ENCODE assay signal across 1 fruit fly cellular context in the genomic region with DNA sequence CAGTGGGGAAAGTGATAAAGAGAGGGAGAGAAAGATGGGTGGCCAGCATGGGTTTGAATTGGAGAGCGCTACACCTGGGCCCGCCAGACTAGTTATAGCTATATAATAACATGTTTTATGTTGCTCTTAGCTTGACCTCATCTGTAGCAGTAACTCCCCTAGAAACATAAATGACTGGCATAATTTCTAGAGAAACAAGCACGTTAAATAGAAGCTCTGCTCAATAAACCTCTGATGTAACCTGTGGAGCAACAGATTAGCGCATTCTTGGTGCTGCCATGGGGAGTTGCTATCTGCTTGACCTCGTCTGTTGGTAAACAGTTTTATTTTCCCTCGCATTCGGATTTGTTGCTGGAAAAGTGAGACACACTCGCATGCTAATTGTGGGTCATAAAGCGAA.
TF ChIP-seq lines count a peak whose summit lies in the region.

No protein-coding gene starts in this region.

TF ChIP-seq in whole organism, embryonic, 481 proteins besides CTCF, POLR2A, EP300 and RAD21 (continued from another document and continues in another):
- TF ChIP-seq dm (GFP tag; optimal IDR thresholded peaks at IDR 0.05; lab: Kevin White, UChicago) (no peak), CG2875 (GFP tag; optimal IDR thresholded peaks at IDR 0.05; lab: Kevin White, UChicago) (peak; percentile 60), E2f2 (GFP tag; IDR thresholded peaks at IDR 0.05; lab: Robert Waterston, UW) (peak; percentile 32; the same call in 1 of the 2 replicates), CG3281 (GFP tag; optimal IDR thresholded peaks at IDR 0.05; lab: Kevin White, UChicago) (peak; percentile 68), Dip2 (GFP tag; IDR thresholded peaks at IDR 0.05; lab: Robert Waterston, UW) (no peak), ab (GFP tag; optimal IDR thresholded peaks at IDR 0.05; lab: Kevin White, UChicago) (no peak), CG31365 (tag; optimal IDR thresholded peaks at IDR 0.05; lab: Kevin White, UChicago) (peak; percentile 43), HmgZ (tag; optimal IDR thresholded peaks at IDR 0.05; lab: Kevin White, UChicago) (peak; percentile 77), Hr39 (optimal IDR thresholded peaks at IDR 0.05; lab: Kevin White, UChicago) (no peak), CG4404 (GFP tag; IDR thresholded peaks at IDR 0.05; lab: Robert Waterston, UW) (peak; percentile 33; the same call in 1 of the 2 replicates), MTF-1 (GFP tag; optimal IDR thresholded peaks at IDR 0.05; lab: Kevin White, UChicago; ENCODE audit: borderline replicate concordance) (peak; percentile 5), tio (GFP tag; optimal IDR thresholded peaks at IDR 0.05; lab: Kevin White, UChicago) (peak; percentile 2), chn (GFP tag; optimal IDR thresholded peaks at IDR 0.05; lab: Kevin White, UChicago) (peak; percentile 45), CG4820 (GFP tag; optimal IDR thresholded peaks at IDR 0.05; lab: Kevin White, UChicago) (peak; percentile 62), CG13775 (GFP tag; optimal IDR thresholded peaks at IDR 0.05; lab: Kevin White, UChicago) (peak; percentile 13), Lpt (GFP tag; optimal IDR thresholded peaks at IDR 0.05; lab: Kevin White, UChicago) (no peak), CG9609 (GFP tag; optimal IDR thresholded peaks at IDR 0.05; lab: Kevin White, UChicago) (no peak), bsh (GFP tag; optimal IDR thresholded peaks at IDR 0.05; lab: Kevin White, UChicago) (peak in 1 of 2 experiments; percentile 79), zf30C (GFP tag; optimal IDR thresholded peaks at IDR 0.05; lab: Kevin White, UChicago) (no peak), CG6813 (GFP tag; optimal IDR thresholded peaks at IDR 0.05; lab: Kevin White, UChicago) (peak; percentile 62), tgo (GFP tag; IDR thresholded peaks at IDR 0.05; lab: Robert Waterston, UW) (peak; percentile 54; the same call in 2 of the 3 replicates), ro (GFP tag; IDR thresholded peaks at IDR 0.05; lab: Robert Waterston, UW) (no peak), CG6791 (GFP tag; IDR thresholded peaks at IDR 0.05; lab: Robert Waterston, UW; ENCODE audit: partially characterized antibody) (no peak), CG14441 (GFP tag; IDR thresholded peaks at IDR 0.05; lab: Robert Waterston, UW) (0 out of 2 replicates have a peak, but pooled peaks have one; percentile 33), CG7271 (tag; optimal IDR thresholded peaks at IDR 0.05; lab: Kevin White, UChicago) (no peak), Usf (GFP tag; optimal IDR thresholded peaks at IDR 0.05; lab: Kevin White, UChicago) (peak; percentile 41), Aef1 (GFP tag; IDR thresholded peaks at IDR 0.05; lab: Robert Waterston, UW) (peak; percentile 64), grn (GFP tag; optimal IDR thresholded peaks at IDR 0.05; lab: Kevin White, UChicago) (no peak), HHEX (GFP tag; optimal IDR thresholded peaks at IDR 0.05; lab: Kevin White, UChicago) (peak; percentile 74), CG18476 (GFP tag; optimal IDR thresholded peaks at IDR 0.05; lab: Kevin White, UChicago) (no peak), sens (GFP tag; lab: Kevin White, UChicago) (peak; percentile 90), exex (tag; optimal IDR thresholded peaks at IDR 0.05; lab: Kevin White, UChicago) (no peak), Dp (GFP tag; optimal IDR thresholded peaks at IDR 0.05; lab: Kevin White, UChicago) (no peak), CG12942 (GFP tag; optimal IDR thresholded peaks at IDR 0.05; lab: Kevin White, UChicago) (peak; percentile 39), knrl (GFP tag; IDR thresholded peaks at IDR 0.05; lab: Robert Waterston, UW; ENCODE audit: partially characterized antibody) (no peak), CG11696 (GFP tag; IDR thresholded peaks at IDR 0.05; lab: Robert Waterston, UW) (peak; percentile 92), chinmo (GFP tag; IDR thresholded peaks at IDR 0.05; lab: Robert Waterston, UW; ENCODE audit: partially characterized antibody) (no peak), scrt (GFP tag; optimal IDR thresholded peaks at IDR 0.05; lab: Kevin White, UChicago) (peak; percentile 59), CG12104 (GFP tag; optimal IDR thresholded peaks at IDR 0.05; lab: Kevin White, UChicago) (peak; percentile 33), br (optimal IDR thresholded peaks at IDR 0.05; lab: Kevin White, UChicago) (no peak), CG7372 (GFP tag; IDR thresholded peaks at IDR 0.05; lab: Robert Waterston, UW) (peak; percentile 55), cato (GFP tag; optimal IDR thresholded peaks at IDR 0.05; lab: Kevin White, UChicago; ENCODE audit: borderline replicate concordance) (no peak), CG10654 (GFP tag; optimal IDR thresholded peaks at IDR 0.05; lab: Kevin White, UChicago) (peak; percentile 53), CG10979 (tag; optimal IDR thresholded peaks at IDR 0.05; lab: Kevin White, UChicago) (peak; percentile 77), Spps (tag; optimal IDR thresholded peaks at IDR 0.05; lab: Kevin White, UChicago) (peak; percentile 43), CG11093 (GFP tag; IDR thresholded peaks at IDR 0.05; lab: Robert Waterston, UW) (peak; percentile 52; the same call in 1 of the 3 replicates), cg (GFP tag; optimal IDR thresholded peaks at IDR 0.05; lab: Kevin White, UChicago) (no peak), CG1603 (tag; optimal IDR thresholded peaks at IDR 0.05; lab: Kevin White, UChicago) (peak; percentile 78), lbe (GFP tag; optimal IDR thresholded peaks at IDR 0.05; lab: Kevin White, UChicago) (no peak), CG34224 (GFP tag; IDR thresholded peaks at IDR 0.05; lab: Robert Waterston, UW; ENCODE audit: partially characterized antibody) (no peak), Dfd (GFP tag; optimal IDR thresholded peaks at IDR 0.05; lab: Kevin White, UChicago) (no peak), vvl (GFP tag; IDR thresholded peaks at IDR 0.05; lab: Robert Waterston, UW) (peak; percentile 77), Chrac-16 (GFP tag; optimal IDR thresholded peaks at IDR 0.05; lab: Kevin White, UChicago) (peak; percentile 50), CG17186 (GFP tag; optimal IDR thresholded peaks at IDR 0.05; lab: Kevin White, UChicago) (no peak), chif (GFP tag; optimal IDR thresholded peaks at IDR 0.05; lab: Kevin White, UChicago) (peak; percentile 48 to 58), dpn (GFP tag; optimal IDR thresholded peaks at IDR 0.05; lab: Kevin White, UChicago) (peak; percentile 45 to 66), CG12236 (GFP tag; optimal IDR thresholded peaks at IDR 0.05; lab: Kevin White, UChicago) (no peak), sna (GFP tag; IDR thresholded peaks at IDR 0.05; lab: Robert Waterston, UW; ENCODE audit: partially characterized antibody) (no peak), Rfx (GFP tag; IDR thresholded peaks at IDR 0.05; lab: Robert Waterston, UW) (peak; percentile 56; the same call in 1 of the 2 replicates), kay (GFP tag; optimal IDR thresholded peaks at IDR 0.05; lab: Kevin White, UChicago) (peak; percentile 32), CG14050 (GFP tag; IDR thresholded peaks at IDR 0.05; lab: Robert Waterston, UW) (peak; percentile 46; the same call in 1 of the 3 replicates), hth (optimal IDR thresholded peaks at IDR 0.05; lab: Kevin White, UChicago) (no peak), CG7963 (GFP tag; IDR thresholded peaks at IDR 0.05; lab: Robert Waterston, UW; ENCODE audit: partially characterized antibody) (no peak), eve (GFP tag; optimal IDR thresholded peaks at IDR 0.05; lab: Kevin White, UChicago) (no peak), odd (GFP tag; optimal IDR thresholded peaks at IDR 0.05; lab: Kevin White, UChicago) (peak; percentile 44), Gug (GFP tag; IDR thresholded peaks at IDR 0.05; lab: Robert Waterston, UW) (0 out of 4 replicates have a peak, but pooled peaks have one; percentile 9), insv (GFP tag; optimal IDR thresholded peaks at IDR 0.05; lab: Kevin White, UChicago) (no peak), CG42726 (GFP tag; IDR thresholded peaks at IDR 0.05; lab: Robert Waterston, UW; ENCODE audit: partially characterized antibody) (no peak), fu2 (GFP tag; optimal IDR thresholded peaks at IDR 0.05; lab: Kevin White, UChicago) (peak; percentile 8), CG18764 (GFP tag; optimal IDR thresholded peaks at IDR 0.05; lab: Kevin White, UChicago) (no peak), Abd-B (GFP tag; optimal IDR thresholded peaks at IDR 0.05; lab: Kevin White, UChicago) (peak; percentile 69), ewg (GFP tag; optimal IDR thresholded peaks at IDR 0.05; lab: Kevin White, UChicago) (peak; percentile 63), sc (optimal IDR thresholded peaks at IDR 0.05; lab: Kevin White, UChicago) (no peak), sc (GFP tag; optimal IDR thresholded peaks at IDR 0.05; lab: Kevin White, UChicago) (peak; percentile 49), CG14860 (GFP tag; IDR thresholded peaks at IDR 0.05; lab: Robert Waterston, UW; ENCODE audit: partially characterized antibody) (no peak), CG12299 (tag; optimal IDR thresholded peaks at IDR 0.05; lab: Kevin White, UChicago) (peak; percentile 45), klu (GFP tag; IDR thresholded peaks at IDR 0.05; lab: Robert Waterston, UW) (no peak), CG4360 (GFP tag; IDR thresholded peaks at IDR 0.05; lab: Robert Waterston, UW) (peak; percentile 31; the same call in 1 of the 2 replicates), CG13287 (GFP tag; IDR thresholded peaks at IDR 0.05; lab: Robert Waterston, UW; ENCODE audit: partially characterized antibody) (no peak), CG12391 (tag; optimal IDR thresholded peaks at IDR 0.05; lab: Kevin White, UChicago) (peak; percentile 54), Atf-2 (GFP tag; optimal IDR thresholded peaks at IDR 0.05; lab: Kevin White, UChicago) (peak; percentile 7), CG2129 (GFP tag; IDR thresholded peaks at IDR 0.05; lab: Robert Waterston, UW; ENCODE audit: partially characterized antibody) (no peak), Dip3 (GFP tag; optimal IDR thresholded peaks at IDR 0.05; lab: Kevin White, UChicago) (peak; percentile 17), ken (GFP tag; IDR thresholded peaks at IDR 0.05; lab: Robert Waterston, UW) (peak; percentile 52; the same call in 2 of the 3 replicates), PHDP (tag; optimal IDR thresholded peaks at IDR 0.05; lab: Kevin White, UChicago) (peak; percentile 75), Sox102F (GFP tag; optimal IDR thresholded peaks at IDR 0.05; lab: Kevin White, UChicago) (peak; percentile 79), CG6272 (GFP tag; IDR thresholded peaks at IDR 0.05; lab: Robert Waterston, UW) (0 out of 2 replicates have a peak, but pooled peaks have one; percentile 10), CG1647 (GFP tag; optimal IDR thresholded peaks at IDR 0.05; lab: Kevin White, UChicago) (no peak), zen (tag; optimal IDR thresholded peaks at IDR 0.05; lab: Kevin White, UChicago) (no peak), slbo (GFP tag; IDR thresholded peaks at IDR 0.05; lab: Robert Waterston, UW) (peak; percentile 64), mam (GFP tag; optimal IDR thresholded peaks at IDR 0.05; lab: Kevin White, UChicago) (peak; percentile 45), Jarid2 (GFP tag; optimal IDR thresholded peaks at IDR 0.05; lab: Kevin White, UChicago) (peak; percentile 30), kah (GFP tag; optimal IDR thresholded peaks at IDR 0.05; lab: Kevin White, UChicago) (peak; percentile 48), dati (GFP tag; IDR thresholded peaks at IDR 0.05; lab: Robert Waterston, UW) (0 out of 2 replicates have a peak, but pooled peaks have one; percentile 37), Dek (tag; optimal IDR thresholded peaks at IDR 0.05; lab: Kevin White, UChicago) (peak; percentile 44), lov (optimal IDR thresholded peaks at IDR 0.05; lab: Kevin White, UChicago) (no peak), lov (GFP tag; IDR thresholded peaks at IDR 0.05; lab: Robert Waterston, UW) (no peak), CG3995 (GFP tag; optimal IDR thresholded peaks at IDR 0.05; lab: Kevin White, UChicago) (no peak), wdn (GFP tag; IDR thresholded peaks at IDR 0.05; lab: Robert Waterston, UW) (0 out of 2 replicates have a peak, but pooled peaks have one; percentile 23), Nf-YA (GFP tag; IDR thresholded peaks at IDR 0.05; lab: Robert Waterston, UW) (no peak), Dll (GFP tag; IDR thresholded peaks at IDR 0.05; lab: Robert Waterston, UW; ENCODE audit: partially characterized antibody) (no peak), Neu2 (GFP tag; optimal IDR thresholded peaks at IDR 0.05; lab: Kevin White, UChicago; ENCODE audit: borderline replicate concordance) (no peak), nmo (GFP tag; optimal IDR thresholded peaks at IDR 0.05; lab: Kevin White, UChicago) (peak; percentile 73), Antp (GFP tag; optimal IDR thresholded peaks at IDR 0.05; lab: Kevin White, UChicago) (peak; percentile 41), CG18619 (GFP tag; optimal IDR thresholded peaks at IDR 0.05; lab: Kevin White, UChicago) (peak; percentile 18), CG18599 (GFP tag; optimal IDR thresholded peaks at IDR 0.05; lab: Kevin White, UChicago) (peak; percentile 75), CG6689 (GFP tag; IDR thresholded peaks at IDR 0.05; lab: Robert Waterston, UW) (peak; percentile 69), Ada2b (GFP tag; IDR thresholded peaks at IDR 0.05; lab: Robert Waterston, UW) (no peak; the same call in 1 of the 2 replicates), wek (GFP tag; optimal IDR thresholded peaks at IDR 0.05; lab: Kevin White, UChicago) (no peak), dysf (GFP tag; IDR thresholded peaks at IDR 0.05; lab: Robert Waterston, UW) (peak; percentile 76), Gsc (GFP tag; IDR thresholded peaks at IDR 0.05; lab: Robert Waterston, UW) (peak; percentile 11; the same call in 1 of the 2 replicates), CG1602 (GFP tag; optimal IDR thresholded peaks at IDR 0.05; lab: Kevin White, UChicago) (peak; percentile 40), BtbVII (GFP tag; optimal IDR thresholded peaks at IDR 0.05; lab: Kevin White, UChicago) (peak; percentile 59), seq (GFP tag; IDR thresholded peaks at IDR 0.05; lab: Robert Waterston, UW) (peak; percentile 71), cwo (GFP tag; optimal IDR thresholded peaks at IDR 0.05; lab: Kevin White, UChicago) (peak; percentile 51), CG12219 (GFP tag; optimal IDR thresholded peaks at IDR 0.05; lab: Kevin White, UChicago) (peak; percentile 70), CG16813 (GFP tag; IDR thresholded peaks at IDR 0.05; lab: Robert Waterston, UW; ENCODE audit: partially characterized antibody) (no peak), CG2712 (tag; optimal IDR thresholded peaks at IDR 0.05; lab: Kevin White, UChicago) (peak; percentile 78), Lim3 (GFP tag; IDR thresholded peaks at IDR 0.05; lab: Robert Waterston, UW) (no peak), gcm (GFP tag; optimal IDR thresholded peaks at IDR 0.05; lab: Kevin White, UChicago) (peak; percentile 45), ham (GFP tag; IDR thresholded peaks at IDR 0.05; lab: Robert Waterston, UW) (no peak), HLH54F (GFP tag; optimal IDR thresholded peaks at IDR 0.05; lab: Kevin White, UChicago) (peak; percentile 44), CG34422 (GFP tag; IDR thresholded peaks at IDR 0.05; lab: Robert Waterston, UW) (peak; percentile 30; the same call in 1 of the 3 replicates)
